Worm (Caenorhabditis elegans): ENCODE data around the gene sft-4.

ce11 chrX:5820880-5821279 is 40.4 kb upstream of the sft-4 start:
- TF ChIP-seq flt-1 (GFP tag; IDR thresholded peaks at IDR 0.05), result no peak
- TF ChIP-seq T22C8.4 (GFP tag; IDR thresholded peaks at IDR 0.05), result no peak
- no peak for TF ChIP-seq ref-1 (GFP tag; conservative IDR thresholded peaks at IDR 0.05)
